Worm (Caenorhabditis elegans): ENCODE measurements around the gene Y6G8.14.

Gene Y6G8.14

DNA sequence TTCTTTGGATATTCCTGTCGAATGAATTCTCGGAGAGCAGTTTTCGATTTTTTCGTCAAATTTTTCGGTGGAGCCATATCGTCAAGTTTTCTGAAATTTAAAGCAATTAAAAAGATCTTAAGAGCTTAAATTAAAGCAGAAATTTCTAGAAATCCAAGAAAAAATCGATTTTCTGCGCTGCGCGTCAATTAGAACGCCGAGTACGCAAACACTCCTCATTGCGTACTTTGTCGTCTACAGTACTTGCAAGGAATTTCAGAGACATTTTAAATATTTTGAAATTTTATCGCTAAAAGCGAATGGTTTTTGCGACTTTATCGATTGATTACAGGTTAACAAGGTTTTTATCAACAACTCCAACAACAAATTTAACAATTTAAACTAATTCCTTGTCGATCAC is 41.1 kb upstream of the Y6G8.14 start:
- TF ChIP-seq lsy-27 (tag; optimal IDR thresholded peaks at IDR 0.05; ENCODE audit: borderline replicate concordance, insufficient read depth) = no peak
- TF ChIP-seq ztf-26 (tag; optimal IDR thresholded peaks at IDR 0.05) = no peak
- no peak for TF ChIP-seq attf-6 (GFP tag; IDR thresholded peaks at IDR 0.05)
- TF ChIP-seq snpc-3.4 (tag; optimal IDR thresholded peaks at IDR 0.05) = no peak
- TF ChIP-seq let-607 (tag; optimal IDR thresholded peaks at IDR 0.05) = no peak
- TF ChIP-seq sdz-38 (tag; optimal IDR thresholded peaks at IDR 0.05) = no peak
- TF ChIP-seq ceh-100 (GFP tag; IDR thresholded peaks at IDR 0.05) = no peak
- no peak for TF ChIP-seq madf-3 (GFP tag; IDR thresholded peaks at IDR 0.05)
- no peak for TF ChIP-seq nhr-90 (tag; optimal IDR thresholded peaks at IDR 0.05)
- no peak for TF ChIP-seq ceh-91 (GFP tag; IDR thresholded peaks at IDR 0.05)
- no peak for TF ChIP-seq xnd-1 (tag; optimal IDR thresholded peaks at IDR 0.05)
- TF ChIP-seq F49E8.2 (tag; optimal IDR thresholded peaks at IDR 0.05; ENCODE audit: insufficient read depth) = peak; percentile 2
- 0 out of 2 replicates have a peak, but pooled peaks have one; percentile 25 for TF ChIP-seq hsf-1 (GFP tag; IDR thresholded peaks at IDR 0.05)
- no peak for TF ChIP-seq bed-1 (GFP tag; IDR thresholded peaks at IDR 0.05)
- TF ChIP-seq somi-1 (GFP tag; optimal IDR thresholded peaks at IDR 0.05) = no peak
- TF ChIP-seq tbp1 (GFP tag; optimal IDR thresholded peaks at IDR 0.05) = no peak
- TF ChIP-seq madf-6 (GFP tag; IDR thresholded peaks at IDR 0.05) = peak; percentile 64
- TF ChIP-seq hrde-1 (tag; optimal IDR thresholded peaks at IDR 0.05; ENCODE audit: borderline replicate concordance) = no peak
- TF ChIP-seq Y53F4B.3 (GFP tag; IDR thresholded peaks at IDR 0.05) = no peak
- no peak for TF ChIP-seq athp-1 (tag; optimal IDR thresholded peaks at IDR 0.05)
- TF ChIP-seq snpc-4 (GFP tag; optimal IDR thresholded peaks at IDR 0.05) = no peak
- no peak for TF ChIP-seq snpc-4 (tag; optimal IDR thresholded peaks at IDR 0.05)
- no peak for TF ChIP-seq him-1 (tag; optimal IDR thresholded peaks at IDR 0.05)
- TF ChIP-seq lsl-1 (GFP tag; optimal IDR thresholded peaks at IDR 0.05) = peak; percentile 75
- TF ChIP-seq mxl-1 (tag; optimal IDR thresholded peaks at IDR 0.05) = no peak
- TF ChIP-seq snpc-1.3 (tag; optimal IDR thresholded peaks at IDR 0.05; ENCODE audit: insufficient read depth) = no peak
- no peak for TF ChIP-seq lir-1 (GFP tag; conservative IDR thresholded peaks at IDR 0.05)
- no peak for TF ChIP-seq F57A8.1 (GFP tag; optimal IDR thresholded peaks at IDR 0.05)
- TF ChIP-seq tlf-1 (GFP tag; optimal IDR thresholded peaks at IDR 0.05) = no peak
- TF ChIP-seq F33H1.4 (GFP tag; IDR thresholded peaks at IDR 0.05) = no peak
- TF ChIP-seq hlh-12 (tag; optimal IDR thresholded peaks at IDR 0.05) = no peak
- no peak for TF ChIP-seq ztf-22 (GFP tag; optimal IDR thresholded peaks at IDR 0.05)
- TF ChIP-seq atf-7 (tag; optimal IDR thresholded peaks at IDR 0.05) = no peak
- peak; percentile 48; the same call in 1 of the 2 replicates for TF ChIP-seq D2030.7 (GFP tag; IDR thresholded peaks at IDR 0.05)
- TF ChIP-seq unc-130 (GFP tag; optimal IDR thresholded peaks at IDR 0.05) = no peak
- TF ChIP-seq F55B11.4 (tag; optimal IDR thresholded peaks at IDR 0.05; ENCODE audit: borderline replicate concordance, insufficient read depth) = no peak
- no peak for TF ChIP-seq lin-35 (GFP tag; optimal IDR thresholded peaks at IDR 0.05)
- TF ChIP-seq Y79H2A.3 (GFP tag; conservative IDR thresholded peaks at IDR 0.05) = no peak
- TF ChIP-seq die-1 (tag; optimal IDR thresholded peaks at IDR 0.05) = no peak
- no peak for TF ChIP-seq ccch-3 (GFP tag; optimal IDR thresholded peaks at IDR 0.05)
- no peak for TF ChIP-seq ets-4 (GFP tag; optimal IDR thresholded peaks at IDR 0.05)
- no peak for TF ChIP-seq dpl-1 (GFP tag; optimal IDR thresholded peaks at IDR 0.05)
- no peak for TF ChIP-seq egl-44 (GFP tag; IDR thresholded peaks at IDR 0.05)
- no peak for TF ChIP-seq F39B2.1 (GFP tag; IDR thresholded peaks at IDR 0.05)
